Fruit fly (Drosophila melanogaster) whole organism, embryonic: ENCODE data around the gene ebd2.
A peak's percentile ranks its signal among the peaks of the same experiment; 100 is the strongest.

Source experiments
- Ada2b ChIP-seq: fragments of 200-800 bp; sonication (Bioruptor generic); IDR thresholded peaks from 2 replicates; pipeline ENCODE4 v1.3.6; 2022; ENCODE audit warnings: missing biosample characterization, missing genetic modification characterization
- C15 ChIP-seq: fragments of 200-800 bp; sonication (Bioruptor generic); IDR thresholded peaks from 3 replicates; pipeline ENCODE4 v1.3.6; 2022; ENCODE audit warnings: missing biosample characterization, missing genetic modification characterization
- CG10565 ChIP-seq: fragments of 200-800 bp; sonication (Bioruptor generic); optimal IDR thresholded peaks from 3 replicates; lab custom pipeline; 2016; ENCODE audit warnings: missing biosample characterization, mild to moderate bottlenecking, missing genetic modification characterization
- CG11723 ChIP-seq: fragments of 200-800 bp; sonication (Bioruptor generic); optimal IDR thresholded peaks from 2 replicates; lab custom pipeline; 2017; ENCODE audit warnings: missing biosample characterization, mild to moderate bottlenecking, missing genetic modification characterization
- CG12155 ChIP-seq: fragments of 200-800 bp; sonication (Bioruptor generic); optimal IDR thresholded peaks from 3 replicates; lab custom pipeline; 2016; ENCODE audit warnings: missing biosample characterization, missing genetic modification characterization
- CG14014 ChIP-seq: fragments of 200-800 bp; sonication (Bioruptor generic); IDR thresholded peaks from 2 replicates; pipeline ENCODE4 v1.3.6; 2022; ENCODE audit warnings: missing biosample characterization, missing genetic modification characterization
- CG14050 ChIP-seq: fragments of 200-800 bp; sonication (Bioruptor generic); IDR thresholded peaks from 3 replicates; pipeline ENCODE4 v1.3.6; 2022; ENCODE audit warnings: missing biosample characterization, missing genetic modification characterization
- CG1603 ChIP-seq: fragments of 200-800 bp; sonication (Bioruptor generic); optimal IDR thresholded peaks from 2 replicates; lab custom pipeline; 2019; ENCODE audit warnings: missing biosample characterization, mild to moderate bottlenecking, missing genetic modification characterization, moderate library complexity
- CG16815 ChIP-seq: fragments of 200-800 bp; sonication (Bioruptor generic); optimal IDR thresholded peaks from 3 replicates; lab custom pipeline; 2017; ENCODE audit warnings: missing biosample characterization, mild to moderate bottlenecking, missing genetic modification characterization
- CG18619 ChIP-seq: fragments of 200-800 bp; sonication (Bioruptor generic); optimal IDR thresholded peaks from 3 replicates; lab custom pipeline; 2017; ENCODE audit warnings: missing biosample characterization, mild to moderate bottlenecking, missing genetic modification characterization
- CG2712 ChIP-seq: fragments of 200-800 bp; optimal IDR thresholded peaks from 3 replicates; lab custom pipeline; 2019; ENCODE audit warnings: missing biosample characterization, mild to moderate bottlenecking, missing genetic modification characterization, moderate library complexity
- CG2875 ChIP-seq: fragments of 200-800 bp; sonication (Bioruptor generic); optimal IDR thresholded peaks from 2 replicates; lab custom pipeline; 2017; ENCODE audit warnings: missing biosample characterization, mild to moderate bottlenecking, missing genetic modification characterization, missing genetic modification reagents
- CG32532 ChIP-seq: fragments of 200-800 bp; sonication (Bioruptor generic); IDR thresholded peaks from 2 replicates; pipeline ENCODE4 v1.3.6; 2022; ENCODE audit warnings: missing biosample characterization, missing genetic modification characterization
- CG33557 ChIP-seq: fragments of 200-800 bp; sonication (Bioruptor generic); optimal IDR thresholded peaks from 2 replicates; lab custom pipeline; 2019; ENCODE audit warnings: missing biosample characterization, mild to moderate bottlenecking, missing genetic modification characterization, moderate library complexity
- CG34422 ChIP-seq: fragments of 200-800 bp; sonication (Bioruptor generic); IDR thresholded peaks from 3 replicates; pipeline ENCODE4 v1.3.6; 2022; ENCODE audit warnings: missing biosample characterization, missing genetic modification characterization
- CG4328 ChIP-seq: fragments of 200-800 bp; sonication (Bioruptor generic); optimal IDR thresholded peaks from 3 replicates; lab custom pipeline; 2017; ENCODE audit warnings: missing biosample characterization, missing genetic modification reagents, missing genetic modification characterization
- CG7786 ChIP-seq: fragments of 200-800 bp; sonication (Bioruptor generic); optimal IDR thresholded peaks from 2 replicates; lab custom pipeline; 2016; ENCODE audit warnings: missing biosample characterization, missing genetic modification characterization
- Camta ChIP-seq: fragments of 200-800 bp; sonication (Bioruptor generic); optimal IDR thresholded peaks from 2 replicates; lab custom pipeline; 2016; ENCODE audit warnings: missing biosample characterization, missing genetic modification characterization
- CoRest ChIP-seq: fragments of 200-800 bp; sonication (Bioruptor generic); optimal IDR thresholded peaks from 3 replicates; lab custom pipeline; 2018; ENCODE audit warnings: missing biosample characterization, mild to moderate bottlenecking, missing genetic modification characterization, moderate library complexity
- Deaf1 ChIP-seq: fragments of 200-800 bp; optimal IDR thresholded peaks from 3 replicates; lab custom pipeline; 2019; ENCODE audit warnings: missing biosample characterization, mild to moderate bottlenecking, missing genetic modification characterization, moderate library complexity
- Doc2 ChIP-seq: fragments of 200-800 bp; sonication (Bioruptor generic); IDR thresholded peaks from 2 replicates; pipeline ENCODE4 v1.3.6; 2022; ENCODE audit warnings: missing biosample characterization, missing genetic modification characterization
- Dp ChIP-seq: fragments of 200-800 bp; sonication (Bioruptor generic); optimal IDR thresholded peaks from 2 replicates; lab custom pipeline; 2018; ENCODE audit warnings: missing biosample characterization, mild to moderate bottlenecking, missing genetic modification characterization, moderate library complexity
- Dref ChIP-seq: fragments of 200-800 bp; sonication (Bioruptor generic); IDR thresholded peaks from 2 replicates; pipeline ENCODE4 v1.3.6; 2022; ENCODE audit warnings: missing biosample characterization, missing genetic modification characterization
- Hr51 ChIP-seq, 2 experiments: fragments of 200-800 bp; sonication (Bioruptor generic); optimal IDR thresholded peaks; 2 replicates in 1 of 2; 3 replicates in 1 of 2; lab custom pipeline; 2016 to 2018; ENCODE audit warnings: missing biosample characterization in 2 of 2, missing genetic modification characterization in 2 of 2, mild to moderate bottlenecking in 1 of 2, moderate library complexity in 1 of 2
- MBD-R2 ChIP-seq: fragments of 200-800 bp; sonication (Bioruptor generic); IDR thresholded peaks from 2 replicates; pipeline ENCODE4 v1.3.6; 2022; ENCODE audit warnings: missing biosample characterization, missing genetic modification characterization
- NfI ChIP-seq: fragments of 200-800 bp; sonication (Bioruptor generic); optimal IDR thresholded peaks from 3 replicates; lab custom pipeline; 2018; ENCODE audit warnings: missing biosample characterization, mild to moderate bottlenecking, missing genetic modification characterization, moderate library complexity
- Sry-δ ChIP-seq: fragments of 200-800 bp; sonication (Bioruptor generic); optimal IDR thresholded peaks from 2 replicates; lab custom pipeline; 2016; ENCODE audit warnings: missing biosample characterization, missing genetic modification characterization
- Xrp1 ChIP-seq: fragments of 200-800 bp; sonication (Bioruptor generic); IDR thresholded peaks from 2 replicates; pipeline ENCODE4 v1.3.6; 2022; ENCODE audit warnings: missing biosample characterization, missing genetic modification characterization
- bcd ChIP-seq: fragments of 200-800 bp; sonication (Bioruptor generic); optimal IDR thresholded peaks from 2 replicates; lab custom pipeline; 2017; ENCODE audit warnings: missing biosample characterization, mild to moderate bottlenecking, missing genetic modification characterization
- bowl ChIP-seq: fragments of 200-800 bp; sonication (Bioruptor generic); IDR thresholded peaks from 2 replicates; pipeline ENCODE4 v1.3.6; 2022; ENCODE audit warnings: missing biosample characterization, missing genetic modification characterization
- caup ChIP-seq: fragments of 200-800 bp; sonication (Bioruptor generic); optimal IDR thresholded peaks from 3 replicates; lab custom pipeline; 2017; ENCODE audit warnings: missing biosample characterization, mild to moderate bottlenecking, missing genetic modification characterization, moderate library complexity; ENCODE audit not compliant: severe bottlenecking
- chinmo ChIP-seq: fragments of 200-800 bp; sonication (Bioruptor generic); IDR thresholded peaks from 4 replicates; pipeline ENCODE4 v1.3.6; 2022; ENCODE audit warnings: missing biosample characterization, missing genetic modification characterization; ENCODE audit not compliant: partially characterized antibody
- corto ChIP-seq: fragments of 200-800 bp; sonication (Bioruptor generic); optimal IDR thresholded peaks from 2 replicates; lab custom pipeline; 2016; ENCODE audit warnings: missing biosample characterization, mild to moderate bottlenecking, missing genetic modification characterization, moderate library complexity
- exex ChIP-seq: fragments of 200-800 bp; sonication (Bioruptor generic); optimal IDR thresholded peaks from 4 replicates; lab custom pipeline; 2018; ENCODE audit warnings: missing biosample characterization, mild to moderate bottlenecking, missing genetic modification characterization, moderate library complexity
- eyg ChIP-seq: fragments of 200-800 bp; sonication (Bioruptor generic); optimal IDR thresholded peaks from 3 replicates; lab custom pipeline; 2016; ENCODE audit warnings: missing biosample characterization, missing genetic modification characterization
- hb ChIP-seq: fragments of 200-800 bp; sonication (Bioruptor generic); IDR thresholded peaks from 3 replicates; pipeline ENCODE4 v1.3.6; 2022; ENCODE audit warnings: missing biosample characterization, missing genetic modification characterization; ENCODE audit not compliant: partially characterized antibody
- knrl ChIP-seq: fragments of 200-800 bp; sonication (Bioruptor generic); IDR thresholded peaks from 3 replicates; pipeline ENCODE4 v1.3.6; 2022; ENCODE audit warnings: missing biosample characterization, missing genetic modification characterization; ENCODE audit not compliant: partially characterized antibody
- mirr ChIP-seq: fragments of 200-800 bp; sonication (Bioruptor generic); optimal IDR thresholded peaks from 3 replicates; lab custom pipeline; 2018; ENCODE audit warnings: missing biosample characterization, mild to moderate bottlenecking, missing genetic modification characterization
- nau ChIP-seq: fragments of 200-800 bp; sonication (Bioruptor generic); optimal IDR thresholded peaks from 3 replicates; lab custom pipeline; 2017; ENCODE audit warnings: missing biosample characterization, mild to moderate bottlenecking, missing genetic modification characterization, missing genetic modification reagents
- nmo ChIP-seq: fragments of 200-800 bp; sonication (Bioruptor generic); optimal IDR thresholded peaks from 2 replicates; lab custom pipeline; 2018; ENCODE audit warnings: missing biosample characterization, mild to moderate bottlenecking, missing genetic modification characterization, moderate library complexity
- pita ChIP-seq: fragments of 200-800 bp; sonication (Bioruptor generic); optimal IDR thresholded peaks from 2 replicates; lab custom pipeline; 2017; ENCODE audit warnings: missing biosample characterization, mild to moderate bottlenecking, missing genetic modification characterization
- row ChIP-seq: fragments of 200-800 bp; sonication (Bioruptor generic); IDR thresholded peaks from 3 replicates; pipeline ENCODE4 v1.3.6; 2022; ENCODE audit warnings: missing biosample characterization, missing genetic modification characterization
- sd ChIP-seq: fragments of 200-800 bp; sonication (Bioruptor generic); optimal IDR thresholded peaks from 3 replicates; lab custom pipeline; 2018; ENCODE audit warnings: missing biosample characterization, mild to moderate bottlenecking, missing genetic modification characterization, moderate library complexity
- sisA ChIP-seq: fragments of 200-800 bp; sonication (Bioruptor generic); IDR thresholded peaks from 2 replicates; pipeline ENCODE4 v1.3.6; 2022; ENCODE audit warnings: missing biosample characterization, missing genetic modification characterization
- sna ChIP-seq: fragments of 200-800 bp; sonication (Bioruptor generic); IDR thresholded peaks from 2 replicates; pipeline ENCODE4 v1.3.6; 2022; ENCODE audit warnings: missing biosample characterization, missing genetic modification characterization; ENCODE audit not compliant: partially characterized antibody
- tin ChIP-seq: fragments of 200-800 bp; sonication (Bioruptor generic); optimal IDR thresholded peaks from 3 replicates; lab custom pipeline; 2016; ENCODE audit warnings: missing biosample characterization, missing genetic modification characterization
- toy ChIP-seq: fragments of 200-800 bp; sonication (Bioruptor generic); IDR thresholded peaks from 2 replicates; pipeline ENCODE4 v1.3.6; 2022; ENCODE audit warnings: missing biosample characterization, missing genetic modification characterization
- ttk ChIP-seq: fragments of 200-800 bp; sonication (Bioruptor generic); IDR thresholded peaks from 2 replicates; pipeline ENCODE4 v2.1.2; 2022; ENCODE audit warnings: missing biosample characterization, missing genetic modification characterization
- zfh2 ChIP-seq: fragments of 200-800 bp; sonication (Bioruptor generic); optimal IDR thresholded peaks from 2 replicates; lab custom pipeline; 2016; ENCODE audit warnings: missing biosample characterization, missing genetic modification characterization

Gene ebd2

DNA sequence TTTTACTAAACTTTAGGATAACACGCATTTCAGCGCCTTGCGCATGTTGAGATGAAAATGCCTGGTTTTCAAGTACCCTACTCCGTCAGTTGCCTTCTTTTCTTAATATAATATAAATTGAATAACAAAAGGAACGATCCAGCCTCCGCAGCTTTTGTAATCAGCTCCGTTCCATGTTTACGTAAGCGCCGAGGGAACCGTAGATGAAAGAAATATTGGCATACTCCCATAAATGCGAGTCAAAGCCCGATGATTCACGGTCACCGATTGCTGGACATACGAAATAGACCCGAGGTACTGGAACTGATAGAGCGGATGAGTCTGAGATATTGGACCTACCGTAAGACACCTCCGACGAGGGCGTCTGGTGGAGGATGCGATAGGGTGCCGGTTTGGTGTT, 6.5 kb downstream of the ebd2 start:
- TF ChIP-seq hb (GFP tag; lab: Robert Waterston, UW) (no peak), eyg (no peak), Sry-δ (no peak), tin (GFP tag; lab: Kevin White, UChicago) (no peak), CG2875 (GFP tag; lab: Kevin White, UChicago) (no peak), CG10565 (GFP tag; lab: Kevin White, UChicago) (no peak), Hr51 (GFP tag; optimal IDR thresholded peaks at IDR 0.05; lab: Kevin White, UChicago) (no peak), ttk (GFP tag; lab: Robert Waterston, UW) (no peak), caup (no peak), CG2712 (no peak), nmo (GFP tag; lab: Kevin White, UChicago) (no peak)
- TF ChIP-seq, all 482 proteins: peak for 0

DNA sequence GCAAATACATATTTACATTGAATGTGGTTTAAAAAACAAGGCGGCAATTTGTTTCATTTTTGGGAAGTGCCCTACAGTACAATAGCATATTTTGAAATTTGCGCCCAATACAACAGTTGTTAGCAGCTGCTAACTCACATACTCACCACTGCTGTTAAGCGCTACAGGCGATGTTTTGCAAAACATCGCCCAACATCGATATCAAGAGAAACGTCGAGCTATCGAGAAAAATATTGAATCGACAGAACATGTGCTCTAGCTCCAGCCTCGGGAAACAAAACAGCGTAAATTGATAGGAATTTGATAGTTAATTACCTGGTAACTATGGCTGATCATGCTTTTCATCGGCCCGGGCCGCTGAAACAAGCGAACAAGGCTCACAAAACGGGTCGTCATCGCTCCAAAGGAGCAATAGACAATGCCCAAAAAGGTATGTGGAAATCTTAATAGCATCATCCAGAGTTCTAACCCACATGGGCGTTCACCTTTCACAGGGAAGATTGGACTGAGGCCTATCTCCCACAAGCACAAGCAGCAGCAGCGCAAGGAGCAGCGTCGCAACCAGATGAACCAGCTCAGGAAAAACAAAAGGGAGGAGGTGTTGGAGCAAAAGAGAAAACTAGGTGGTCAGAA, 14.0 kb downstream of the ebd2 start, which contains the start of gene Tsr1:
Gene Tsr1, plus strand, starts transcription at position 217 of the 633 bp plus-strand sequence.
- no peak for TF ChIP-seq Deaf1 (tag; lab: Kevin White, UChicago)
- TF ChIP-seq C15 = no peak
- peak; percentile 47 for TF ChIP-seq MBD-R2
- TF ChIP-seq CG34422 (GFP tag; lab: Robert Waterston, UW) = no peak
- no peak for TF ChIP-seq row
- TF ChIP-seq corto (GFP tag; lab: Kevin White, UChicago) = no peak
- TF ChIP-seq Camta (GFP tag; lab: Kevin White, UChicago) = no peak
- TF ChIP-seq CG18619 = no peak
- no peak for TF ChIP-seq CG11723 (GFP tag; lab: Kevin White, UChicago)
- TF ChIP-seq mirr (GFP tag; lab: Kevin White, UChicago) = no peak
- TF ChIP-seq bowl (GFP tag; lab: Robert Waterston, UW) = no peak
- no peak for TF ChIP-seq CG14014 (GFP tag; lab: Robert Waterston, UW)
- TF ChIP-seq chinmo (GFP tag; lab: Robert Waterston, UW) = peak; percentile 94
- TF ChIP-seq NfI (GFP tag; lab: Kevin White, UChicago) = no peak
- peak; percentile 76; the same call in 2 of the 3 replicates for TF ChIP-seq knrl (GFP tag; lab: Robert Waterston, UW)
- no peak for TF ChIP-seq exex (tag; lab: Kevin White, UChicago)
- peak; percentile 85 for TF ChIP-seq sna (GFP tag; lab: Robert Waterston, UW)
- no peak for TF ChIP-seq CG4328 (GFP tag; lab: Kevin White, UChicago)
- TF ChIP-seq CG12155 (GFP tag; lab: Kevin White, UChicago) = no peak
- no peak for TF ChIP-seq nmo (GFP tag; lab: Kevin White, UChicago)
- no peak for TF ChIP-seq zfh2 (GFP tag; lab: Kevin White, UChicago)
- TF ChIP-seq CG16815 = no peak
- TF ChIP-seq Dp (GFP tag; lab: Kevin White, UChicago) = peak; percentile 88
- TF ChIP-seq nau (GFP tag; lab: Kevin White, UChicago) = no peak
- TF ChIP-seq sd = no peak
- no peak for TF ChIP-seq Xrp1 (GFP tag; lab: Robert Waterston, UW)
- TF ChIP-seq CG7786 (GFP tag; lab: Kevin White, UChicago) = no peak
- no peak for TF ChIP-seq CG32532 (GFP tag; lab: Robert Waterston, UW)
- TF ChIP-seq Dref (GFP tag; lab: Robert Waterston, UW) = peak; percentile 80
- no peak for TF ChIP-seq Doc2 (GFP tag; lab: Robert Waterston, UW)
- TF ChIP-seq toy (GFP tag; lab: Robert Waterston, UW) = no peak
- no peak for TF ChIP-seq bcd (GFP tag; lab: Kevin White, UChicago)
- no peak for TF ChIP-seq sisA
- no peak for TF ChIP-seq CG33557 (GFP tag; lab: Kevin White, UChicago)
- TF ChIP-seq CG1603 (tag; lab: Kevin White, UChicago) = no peak
- TF ChIP-seq CG14050 (GFP tag; lab: Robert Waterston, UW) = no peak
- TF ChIP-seq CoRest (tag; lab: Kevin White, UChicago) = no peak
- no peak for TF ChIP-seq pita (GFP tag; lab: Kevin White, UChicago)
- no peak for TF ChIP-seq Ada2b
